Worm (Caenorhabditis elegans): ENCODE results near the gene Y53G8AR.5.

DNA sequence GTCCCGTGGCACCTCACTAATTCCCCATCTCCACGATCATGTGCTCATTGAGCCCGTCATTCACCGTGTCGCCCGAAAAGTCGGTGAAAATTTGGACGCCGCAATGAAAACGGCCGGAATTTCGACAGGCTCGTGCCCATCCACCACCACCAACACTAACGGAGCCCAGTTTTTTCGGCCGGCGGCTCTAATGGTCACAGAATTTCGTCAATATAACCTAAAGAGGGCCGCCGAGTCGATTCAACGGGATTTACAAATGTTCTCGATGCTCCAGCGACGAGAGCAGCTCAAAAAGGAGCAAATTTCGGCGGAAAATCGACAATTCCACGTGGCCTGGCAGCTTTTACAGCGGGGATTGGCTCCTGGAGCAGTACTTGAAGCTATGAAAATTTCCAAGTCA, 32.2 kb downstream of the Y53G8AR.5 start:
- no peak for TF ChIP-seq tab-1 (GFP tag; IDR thresholded peaks at IDR 0.05)
- TF ChIP-seq flt-1 (GFP tag; IDR thresholded peaks at IDR 0.05): no peak
- TF ChIP-seq ztf-23 (GFP tag; IDR thresholded peaks at IDR 0.05): no peak
- TF ChIP-seq med-1 (GFP tag; optimal IDR thresholded peaks at IDR 0.05; ENCODE audit: insufficient read depth): no peak

All from whole organism, midembryonic.